Fruit fly (Drosophila melanogaster): Measurements from ENCODE around the gene Hinfp.

dm6 chrX:636606-637530 is 11.5 kb downstream of the Hinfp start:
- TF ChIP-seq psq (optimal IDR thresholded peaks at IDR 0.05) = no peak
- TF ChIP-seq ttk (optimal IDR thresholded peaks at IDR 0.05) = no peak
- TF ChIP-seq insv (optimal IDR thresholded peaks at IDR 0.05) = no peak
- no peak for TF ChIP-seq h (optimal IDR thresholded peaks at IDR 0.05)
- TF ChIP-seq Sin3A (optimal IDR thresholded peaks at IDR 0.05) = no peak

All from Kc167 (cell line).